Fruit fly (Drosophila melanogaster): ENCODE data around the gene Der-1.

Gene Der-1

DNA sequence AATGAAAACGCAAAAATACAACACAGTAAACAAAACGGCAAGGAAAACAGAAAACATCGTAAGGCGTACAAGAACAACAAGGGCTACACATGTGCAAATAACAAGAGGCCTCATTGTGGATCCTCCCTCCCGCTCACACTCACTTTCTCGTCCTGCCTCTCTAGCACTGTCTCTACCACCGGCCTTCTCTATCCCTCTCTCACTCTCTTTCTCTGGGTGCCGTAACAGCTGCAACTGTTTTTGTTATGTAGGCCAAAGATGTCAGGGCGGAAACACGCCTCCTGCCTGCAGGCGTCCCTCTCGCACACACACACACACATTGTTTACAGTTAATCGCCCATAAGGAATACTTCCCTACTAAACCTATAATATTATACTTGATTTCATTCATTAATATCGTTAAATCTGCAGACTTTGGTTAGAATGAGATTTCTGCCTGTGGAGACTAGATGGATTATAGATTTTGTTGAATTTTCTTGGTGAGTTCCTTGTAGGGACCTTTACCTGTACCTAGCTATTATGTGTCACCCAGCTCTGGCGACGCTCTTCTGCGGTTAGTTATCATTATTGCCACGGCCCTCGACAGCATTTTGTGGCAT lies 40.2 kb downstream of the Der-1 start (continued):
- no peak for TF ChIP-seq D19B (GFP tag; optimal IDR thresholded peaks at IDR 0.05)
- peak; percentile 33 for TF ChIP-seq D (optimal IDR thresholded peaks at IDR 0.05)
- TF ChIP-seq D (GFP tag; optimal IDR thresholded peaks at IDR 0.05) = no peak
- no peak for TF ChIP-seq pum (GFP tag; optimal IDR thresholded peaks at IDR 0.05)
- TF ChIP-seq CG13894 (tag; optimal IDR thresholded peaks at IDR 0.05) = peak; percentile 21
- TF ChIP-seq CG3726 (GFP tag; IDR thresholded peaks at IDR 0.05) = no peak
- no peak for TF ChIP-seq az2 (GFP tag; optimal IDR thresholded peaks at IDR 0.05)
- TF ChIP-seq ap (GFP tag; IDR thresholded peaks at IDR 0.05) = no peak
- no peak for TF ChIP-seq CG9932 (GFP tag; IDR thresholded peaks at IDR 0.05)
- TF ChIP-seq bowl (GFP tag; IDR thresholded peaks at IDR 0.05) = no peak
- TF ChIP-seq aop (GFP tag; IDR thresholded peaks at IDR 0.05) = no peak
- no peak for TF ChIP-seq CG4617 (GFP tag; optimal IDR thresholded peaks at IDR 0.05; ENCODE audit: borderline replicate concordance)
- no peak for TF ChIP-seq B-H2 (GFP tag; optimal IDR thresholded peaks at IDR 0.05)
- TF ChIP-seq Atf-2 (GFP tag; optimal IDR thresholded peaks at IDR 0.05) = no peak
- no peak for TF ChIP-seq CG8359 (GFP tag; optimal IDR thresholded peaks at IDR 0.05; ENCODE audit: borderline replicate concordance)
- no peak for TF ChIP-seq Tbp (GFP tag; optimal IDR thresholded peaks at IDR 0.05)
- no peak for TF ChIP-seq Scr (GFP tag; IDR thresholded peaks at IDR 0.05; ENCODE audit: partially characterized antibody)
- TF ChIP-seq fd64A (GFP tag; optimal IDR thresholded peaks at IDR 0.05) = no peak
- TF ChIP-seq Nf-YB (GFP tag; optimal IDR thresholded peaks at IDR 0.05) = no peak
- TF ChIP-seq GATAe (GFP tag; conservative IDR thresholded peaks at IDR 0.05) = no peak
- no peak for TF ChIP-seq sisA (GFP tag; IDR thresholded peaks at IDR 0.05)
- peak; percentile 30 for TF ChIP-seq sens (GFP tag)
- no peak for TF ChIP-seq CG34376 (GFP tag; optimal IDR thresholded peaks at IDR 0.05)
- TF ChIP-seq Meics (GFP tag; optimal IDR thresholded peaks at IDR 0.05) = peak; percentile 4
- TF ChIP-seq lov (optimal IDR thresholded peaks at IDR 0.05) = no peak
- no peak for TF ChIP-seq lov (GFP tag; IDR thresholded peaks at IDR 0.05)
- TF ChIP-seq CG8944 (GFP tag; optimal IDR thresholded peaks at IDR 0.05) = no peak
- no peak for TF ChIP-seq Gug (GFP tag; IDR thresholded peaks at IDR 0.05)
- no peak for TF ChIP-seq gfzf (GFP tag; optimal IDR thresholded peaks at IDR 0.05)
- TF ChIP-seq CG12104 (GFP tag; optimal IDR thresholded peaks at IDR 0.05) = no peak
- no peak for TF ChIP-seq Hmx (GFP tag; optimal IDR thresholded peaks at IDR 0.05)
- no peak for TF ChIP-seq CG9609 (GFP tag; optimal IDR thresholded peaks at IDR 0.05)
- no peak for TF ChIP-seq CG14441 (GFP tag; IDR thresholded peaks at IDR 0.05)
- TF ChIP-seq BEAF-32 (GFP tag; optimal IDR thresholded peaks at IDR 0.05) = no peak
- TF ChIP-seq gce (GFP tag; IDR thresholded peaks at IDR 0.05) = no peak
- no peak for TF ChIP-seq vfl (GFP tag; optimal IDR thresholded peaks at IDR 0.05)
- no peak for TF ChIP-seq CG9876 (GFP tag; optimal IDR thresholded peaks at IDR 0.05)
- TF ChIP-seq chn (GFP tag; optimal IDR thresholded peaks at IDR 0.05) = no peak
- no peak for TF ChIP-seq Hr51 (GFP tag; optimal IDR thresholded peaks at IDR 0.05)
- no peak for TF ChIP-seq CG8290 (GFP tag; optimal IDR thresholded peaks at IDR 0.05)
- no peak for TF ChIP-seq CG8290 (tag; optimal IDR thresholded peaks at IDR 0.05)
- no peak for TF ChIP-seq Six4 (GFP tag; optimal IDR thresholded peaks at IDR 0.05)
- no peak for TF ChIP-seq CG33557 (GFP tag; optimal IDR thresholded peaks at IDR 0.05)
- no peak for TF ChIP-seq CG7963 (GFP tag; IDR thresholded peaks at IDR 0.05; ENCODE audit: partially characterized antibody)
- no peak for TF ChIP-seq cad (GFP tag; optimal IDR thresholded peaks at IDR 0.05)
- peak; percentile 30 for TF ChIP-seq Fer1 (GFP tag; optimal IDR thresholded peaks at IDR 0.05)
- TF ChIP-seq fu2 (GFP tag; optimal IDR thresholded peaks at IDR 0.05) = no peak
- no peak for TF ChIP-seq shn (GFP tag; optimal IDR thresholded peaks at IDR 0.05)
- TF ChIP-seq Adf1 (GFP tag; IDR thresholded peaks at IDR 0.05) = no peak
- peak; percentile 18; the same call in 1 of the 3 replicates for TF ChIP-seq zfh1 (GFP tag; IDR thresholded peaks at IDR 0.05)
- TF ChIP-seq CG13123 (GFP tag; optimal IDR thresholded peaks at IDR 0.05) = no peak
- no peak for TF ChIP-seq CG14710 (tag; optimal IDR thresholded peaks at IDR 0.05)
- TF ChIP-seq CG2120 (GFP tag; optimal IDR thresholded peaks at IDR 0.05) = no peak

All from whole organism, embryonic.